Fruit fly (Drosophila melanogaster): ENCODE data around the gene CG17944.

Gene CG17944

DNA sequence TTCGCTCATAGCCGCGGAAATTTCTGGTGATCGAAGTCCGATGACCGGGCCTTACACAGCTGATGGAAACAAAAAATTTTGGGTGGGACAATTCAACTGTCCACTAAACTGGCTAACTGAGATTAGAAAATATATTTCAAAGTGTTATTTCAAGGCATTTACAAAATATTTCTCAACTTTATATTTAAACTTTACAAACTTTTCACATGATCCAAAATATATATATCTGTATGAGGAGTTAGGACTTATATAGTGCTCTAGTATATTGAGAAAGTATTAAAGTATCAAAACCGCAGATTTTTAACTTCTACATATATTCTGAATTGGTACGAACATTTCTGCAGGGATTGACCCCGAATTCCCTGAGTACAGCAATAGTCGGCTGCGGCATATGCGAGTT, at the start of gene CG17944:
CG17944 (minus strand) TSS at position 101 of the 400 bp plus-strand sequence.
- TF ChIP-seq rn (GFP tag; IDR thresholded peaks at IDR 0.05) (no peak), CG13204 (GFP tag; optimal IDR thresholded peaks at IDR 0.05) (no peak), Pif1B (GFP tag; optimal IDR thresholded peaks at IDR 0.05) (no peak), Snoo (tag; optimal IDR thresholded peaks at IDR 0.05) (no peak), Pif1A (GFP tag; optimal IDR thresholded peaks at IDR 0.05) (no peak), gl (tag; optimal IDR thresholded peaks at IDR 0.05) (no peak)

DNA sequence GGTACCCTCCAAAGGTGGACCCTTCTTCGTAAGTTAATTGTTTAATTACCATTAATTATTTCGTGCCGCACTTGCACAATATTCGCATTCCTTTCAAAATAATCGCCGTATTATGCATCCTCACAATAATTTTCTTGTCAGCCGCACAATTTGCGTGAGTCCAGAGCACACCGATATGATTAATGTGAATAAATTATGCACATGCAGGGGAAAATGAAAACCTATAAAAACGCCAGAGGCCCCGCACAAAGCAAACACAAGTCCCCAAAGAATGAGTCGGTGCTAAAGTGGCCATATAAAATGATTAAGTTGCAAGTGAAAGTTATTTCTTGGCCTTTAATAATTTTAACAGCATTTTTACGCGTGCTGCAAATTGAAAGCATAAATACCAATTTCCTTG, 44.6 kb upstream of the CG17944 start, which contains the start of gene Ir84a:
Ir84a (plus strand) TSS at position 301 of the 400 bp plus-strand sequence.
- TF ChIP-seq CG8159 (tag; optimal IDR thresholded peaks at IDR 0.05) (no peak), CG9948 (tag; optimal IDR thresholded peaks at IDR 0.05) (no peak), CG13204 (GFP tag; optimal IDR thresholded peaks at IDR 0.05) (no peak), rn (GFP tag; IDR thresholded peaks at IDR 0.05) (no peak), CG12605 (GFP tag; IDR thresholded peaks at IDR 0.05) (no peak), CG8301 (tag; optimal IDR thresholded peaks at IDR 0.05) (no peak), CG17806 (tag; optimal IDR thresholded peaks at IDR 0.05) (no peak), CG10348 (GFP tag; IDR thresholded peaks at IDR 0.05) (no peak)

DNA sequence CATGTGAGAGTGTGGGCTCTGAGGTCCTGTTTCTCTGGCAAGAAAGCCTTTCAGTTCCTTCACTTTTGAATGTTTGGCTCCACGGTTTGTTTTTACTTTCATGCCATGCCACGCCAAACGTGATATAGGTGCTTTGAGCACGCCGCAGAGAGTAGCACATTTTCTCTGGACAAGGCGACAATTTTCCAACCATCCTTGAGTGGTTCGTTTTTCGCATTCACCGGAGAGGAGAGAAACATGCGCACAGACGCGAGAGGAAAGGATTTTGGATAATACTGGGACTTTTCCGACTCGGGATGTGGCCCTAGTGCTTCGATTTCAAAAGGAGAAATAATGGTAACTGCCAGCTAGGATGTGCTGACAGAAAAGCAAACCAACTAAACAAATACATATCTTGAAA, 32.1 kb upstream of the CG17944 start:
- no peak for TF ChIP-seq gl (tag; optimal IDR thresholded peaks at IDR 0.05)
- no peak for TF ChIP-seq CG4496 (GFP tag; IDR thresholded peaks at IDR 0.05)
- no peak for TF ChIP-seq Pif1B (GFP tag; optimal IDR thresholded peaks at IDR 0.05)
- TF ChIP-seq Ets98B (GFP tag; IDR thresholded peaks at IDR 0.05) = no peak

DNA sequence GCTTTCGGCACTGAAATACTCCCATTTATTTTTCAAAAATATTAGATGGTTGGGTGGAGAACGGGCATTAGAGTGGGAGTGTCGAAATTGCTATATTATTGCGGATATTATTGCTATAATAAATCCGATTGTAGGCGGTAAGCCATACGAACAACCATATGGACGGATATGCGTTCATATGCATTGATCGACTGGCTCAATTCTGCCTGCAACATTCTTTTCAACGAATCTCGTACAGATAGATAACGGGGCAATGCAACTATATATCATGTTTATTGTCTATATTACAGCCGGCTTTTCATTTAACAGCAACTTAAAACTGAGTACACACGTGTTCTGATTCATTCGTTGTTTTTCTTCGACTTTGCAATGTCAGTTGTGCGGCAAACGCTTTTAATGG, 29.2 kb upstream of the CG17944 start, which contains the start of gene CG42650:
CG42650 (plus strand) TSS at position 301 of the 400 bp plus-strand sequence.
- no peak for TF ChIP-seq CG14655 (GFP tag; optimal IDR thresholded peaks at IDR 0.05)
- TF ChIP-seq CG10348 (GFP tag; IDR thresholded peaks at IDR 0.05) = no peak
- TF ChIP-seq EcR (GFP tag; optimal IDR thresholded peaks at IDR 0.05) = no peak
- TF ChIP-seq Ets98B (GFP tag; IDR thresholded peaks at IDR 0.05) = no peak
- TF ChIP-seq CG32121 (GFP tag; IDR thresholded peaks at IDR 0.05) = no peak
- no peak for TF ChIP-seq CG8301 (tag; optimal IDR thresholded peaks at IDR 0.05)
- no peak for TF ChIP-seq CG4496 (GFP tag; IDR thresholded peaks at IDR 0.05)
- no peak for TF ChIP-seq Pif1B (GFP tag; optimal IDR thresholded peaks at IDR 0.05)
- TF ChIP-seq CG34367 (tag; optimal IDR thresholded peaks at IDR 0.05) = no peak
- no peak for TF ChIP-seq CG15710 (tag; optimal IDR thresholded peaks at IDR 0.05)
- TF ChIP-seq Pif1A (GFP tag; optimal IDR thresholded peaks at IDR 0.05) = no peak
- no peak for TF ChIP-seq CG17806 (tag; optimal IDR thresholded peaks at IDR 0.05)
- no peak for TF ChIP-seq CG12605 (GFP tag; IDR thresholded peaks at IDR 0.05)
- TF ChIP-seq CG9948 (tag; optimal IDR thresholded peaks at IDR 0.05) = no peak
- TF ChIP-seq rn (GFP tag; IDR thresholded peaks at IDR 0.05) = no peak
- TF ChIP-seq fd96Ca (GFP tag; IDR thresholded peaks at IDR 0.05) = no peak
- no peak for TF ChIP-seq D1 (tag; optimal IDR thresholded peaks at IDR 0.05)
- TF ChIP-seq CG13204 (GFP tag; optimal IDR thresholded peaks at IDR 0.05) = no peak

DNA sequence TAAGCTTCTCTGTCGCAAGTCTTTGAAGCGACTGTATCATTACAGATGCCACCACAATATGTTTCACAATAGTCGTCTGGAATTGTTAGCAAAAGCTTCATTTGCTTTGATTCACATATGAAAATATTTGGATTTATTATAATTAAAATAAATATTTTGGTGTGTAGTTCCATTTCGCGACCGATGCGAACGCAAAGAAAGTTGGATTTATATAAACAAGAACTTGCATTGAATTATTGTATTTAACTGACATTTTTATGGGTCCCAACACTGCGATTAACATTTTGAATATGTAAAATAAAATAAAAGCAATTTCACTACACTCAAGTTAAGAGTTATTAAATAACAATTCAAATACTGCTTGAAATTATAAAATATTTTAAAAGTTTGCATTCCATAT, 7.3 kb upstream of the CG17944 start, which contains the start of gene MstProx:
MstProx (minus strand) TSS at position 101 of the 400 bp plus-strand sequence.
- no peak for TF ChIP-seq CG13204 (GFP tag; optimal IDR thresholded peaks at IDR 0.05)
- TF ChIP-seq CG15710 (tag; optimal IDR thresholded peaks at IDR 0.05) = no peak
- TF ChIP-seq CG12605 (GFP tag; IDR thresholded peaks at IDR 0.05) = no peak
- no peak for TF ChIP-seq CG17806 (tag; optimal IDR thresholded peaks at IDR 0.05)
- no peak for TF ChIP-seq Snoo (tag; optimal IDR thresholded peaks at IDR 0.05)
- no peak for TF ChIP-seq Pif1B (GFP tag; optimal IDR thresholded peaks at IDR 0.05)
- no peak for TF ChIP-seq CG10348 (GFP tag; IDR thresholded peaks at IDR 0.05)
- no peak for TF ChIP-seq EcR (GFP tag; optimal IDR thresholded peaks at IDR 0.05)
- TF ChIP-seq gl (tag; optimal IDR thresholded peaks at IDR 0.05) = no peak
- TF ChIP-seq CG34367 (tag; optimal IDR thresholded peaks at IDR 0.05) = no peak
- no peak for TF ChIP-seq CG14655 (GFP tag; optimal IDR thresholded peaks at IDR 0.05)
- no peak for TF ChIP-seq CG32121 (GFP tag; IDR thresholded peaks at IDR 0.05)
- TF ChIP-seq CG9948 (tag; optimal IDR thresholded peaks at IDR 0.05) = no peak
- TF ChIP-seq Ets98B (GFP tag; IDR thresholded peaks at IDR 0.05) = no peak
- no peak for TF ChIP-seq CG8301 (tag; optimal IDR thresholded peaks at IDR 0.05)
- TF ChIP-seq D1 (tag; optimal IDR thresholded peaks at IDR 0.05) = no peak
- no peak for TF ChIP-seq fd96Ca (GFP tag; IDR thresholded peaks at IDR 0.05)
- TF ChIP-seq Pif1A (GFP tag; optimal IDR thresholded peaks at IDR 0.05) = no peak
- TF ChIP-seq CG8159 (tag; optimal IDR thresholded peaks at IDR 0.05) = no peak
- no peak for TF ChIP-seq rn (GFP tag; IDR thresholded peaks at IDR 0.05)

DNA sequence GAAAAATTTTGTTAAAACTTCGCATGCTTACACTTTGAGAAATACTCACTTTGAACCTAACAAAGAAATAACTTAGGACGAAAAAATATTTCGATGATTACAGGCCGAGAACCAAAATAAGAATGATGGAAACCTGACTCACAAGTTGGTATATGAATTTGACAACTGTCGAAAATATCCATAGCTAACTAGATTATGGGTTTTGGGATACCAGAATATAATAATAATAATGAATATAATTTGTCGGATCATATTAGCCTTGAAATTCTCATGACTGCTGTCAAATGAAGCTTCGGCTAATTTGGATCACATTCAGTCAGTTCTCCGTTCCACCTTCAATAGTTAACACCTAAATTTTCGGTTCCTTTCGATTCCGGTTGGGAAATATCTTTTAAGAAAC, 3.6 kb upstream of the CG17944 start, which contains the start of the genes Mst84Db and Mst84Da:
Mst84Db (minus strand) TSS at position 101 of the 400 bp plus-strand sequence.
Mst84Da (plus strand) TSS at position 324 of the 400 bp plus-strand sequence.
- TF ChIP-seq CG17806 (tag; optimal IDR thresholded peaks at IDR 0.05) (no peak), rn (GFP tag; IDR thresholded peaks at IDR 0.05) (no peak), EcR (GFP tag; optimal IDR thresholded peaks at IDR 0.05) (no peak), CG8159 (tag; optimal IDR thresholded peaks at IDR 0.05) (no peak), CG14655 (GFP tag; optimal IDR thresholded peaks at IDR 0.05) (no peak), CG32121 (GFP tag; IDR thresholded peaks at IDR 0.05) (no peak), Ets98B (GFP tag; IDR thresholded peaks at IDR 0.05) (no peak), Snoo (tag; optimal IDR thresholded peaks at IDR 0.05) (no peak), Pif1A (GFP tag; optimal IDR thresholded peaks at IDR 0.05) (no peak), CG12605 (GFP tag; IDR thresholded peaks at IDR 0.05) (no peak), CG10348 (GFP tag; IDR thresholded peaks at IDR 0.05) (no peak), CG8301 (tag; optimal IDR thresholded peaks at IDR 0.05) (no peak)

DNA sequence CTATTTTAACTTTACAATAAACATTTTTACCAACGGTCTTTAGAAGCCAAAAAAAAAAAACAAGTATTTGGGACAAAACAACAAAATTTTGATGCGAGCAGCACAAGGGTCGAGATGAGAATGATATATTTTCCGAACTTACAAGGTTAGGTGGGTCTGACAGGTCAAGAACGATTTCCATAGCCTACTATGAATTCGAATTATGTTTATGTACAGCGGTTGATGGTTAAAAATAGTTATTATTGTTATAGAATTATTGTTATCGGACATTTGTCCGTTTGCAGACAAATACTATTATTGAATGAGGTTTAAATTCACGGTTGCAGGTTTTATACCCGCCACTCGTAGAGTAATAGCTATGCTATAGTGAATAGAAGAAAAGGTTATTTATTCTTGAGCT, 2.6 kb upstream of the CG17944 start, which contains the start of gene Mst84Dc:
Mst84Dc (minus strand) TSS at position 101 of the 400 bp plus-strand sequence.
- TF ChIP-seq fd96Ca (GFP tag; IDR thresholded peaks at IDR 0.05) (no peak), CG14655 (GFP tag; optimal IDR thresholded peaks at IDR 0.05) (no peak)
